Fruit fly (Drosophila melanogaster) whole organism, embryonic: Measurements from ENCODE around the gene Pif1.

Experiments used
- B-H2 ChIP-seq: fragments of 200-800 bp; sonication (Bioruptor generic); optimal IDR thresholded peaks from 2 replicates; lab custom pipeline; 2018; ENCODE audit warnings: missing biosample characterization, mild to moderate bottlenecking, missing genetic modification characterization
- Bdp1 ChIP-seq: fragments of 200-800 bp; sonication (Bioruptor generic); optimal IDR thresholded peaks from 3 replicates; lab custom pipeline; 2016; ENCODE audit warnings: missing biosample characterization, missing genetic modification characterization
- CG12071 ChIP-seq: fragments of 200-800 bp; sonication (Bioruptor generic); optimal IDR thresholded peaks from 3 replicates; lab custom pipeline; 2018; ENCODE audit warnings: missing biosample characterization, mild to moderate bottlenecking, missing genetic modification characterization
- CG12219 ChIP-seq: fragments of 200-800 bp; sonication (Bioruptor generic); optimal IDR thresholded peaks from 3 replicates; lab custom pipeline; 2018; ENCODE audit warnings: missing biosample characterization, mild to moderate bottlenecking, missing genetic modification characterization
- CG12299 ChIP-seq: fragments of 200-800 bp; sonication (Bioruptor generic); optimal IDR thresholded peaks from 2 replicates; lab custom pipeline; 2018; ENCODE audit warnings: missing biosample characterization, mild to moderate bottlenecking, missing genetic modification characterization
- CG1603 ChIP-seq: fragments of 200-800 bp; sonication (Bioruptor generic); optimal IDR thresholded peaks from 2 replicates; lab custom pipeline; 2019; ENCODE audit warnings: missing biosample characterization, mild to moderate bottlenecking, missing genetic modification characterization, moderate library complexity
- CG16779 ChIP-seq: fragments of 200-800 bp; sonication (Bioruptor generic); IDR thresholded peaks from 2 replicates; pipeline ENCODE4 v1.3.6; 2022; ENCODE audit warnings: missing biosample characterization, missing genetic modification characterization
- CG16863 ChIP-seq: fragments of 200-800 bp; sonication (Bioruptor generic); optimal IDR thresholded peaks from 3 replicates; lab custom pipeline; 2016; ENCODE audit warnings: missing biosample characterization, missing genetic modification characterization
- CG17361 ChIP-seq: fragments of 200-800 bp; sonication (Bioruptor generic); IDR thresholded peaks from 3 replicates; pipeline ENCODE4 v1.3.6; 2022; ENCODE audit warnings: missing biosample characterization, missing genetic modification characterization
- CG17802 ChIP-seq: fragments of 200-800 bp; sonication (Bioruptor generic); optimal IDR thresholded peaks from 2 replicates; lab custom pipeline; 2018; ENCODE audit warnings: missing biosample characterization, mild to moderate bottlenecking, missing genetic modification characterization, moderate library complexity
- CG2116 ChIP-seq: fragments of 200-800 bp; sonication (Bioruptor generic); optimal IDR thresholded peaks from 3 replicates; lab custom pipeline; 2018; ENCODE audit warnings: missing biosample characterization, mild to moderate bottlenecking, missing genetic modification characterization
- CG3726 ChIP-seq: fragments of 200-800 bp; sonication (Bioruptor generic); IDR thresholded peaks from 3 replicates; pipeline ENCODE4, ENCODE4 v1.3.6; 2022; ENCODE audit warnings: missing biosample characterization, missing genetic modification characterization
- CG6175 ChIP-seq: fragments of 200-800 bp; sonication (Bioruptor generic); IDR thresholded peaks from 3 replicates; pipeline ENCODE4 v1.3.6; 2022; ENCODE audit warnings: missing biosample characterization, missing genetic modification characterization
- CHES-1-like ChIP-seq: fragments of 200-800 bp; sonication (Bioruptor generic); optimal IDR thresholded peaks from 2 replicates; lab custom pipeline; 2016; ENCODE audit warnings: missing biosample characterization, missing genetic modification characterization
- Drgx ChIP-seq: fragments of 200-800 bp; sonication (Bioruptor generic); IDR thresholded peaks from 2 replicates; pipeline ENCODE4 v1.3.6; 2022; ENCODE audit warnings: missing biosample characterization, missing genetic modification characterization
- E2f2 ChIP-seq: fragments of 200-800 bp; sonication (Bioruptor generic); IDR thresholded peaks from 2 replicates; pipeline ENCODE4 v1.3.6; 2022; ENCODE audit warnings: missing biosample characterization, missing genetic modification characterization
- H2.0 ChIP-seq: fragments of 200-800 bp; sonication (Bioruptor generic); IDR thresholded peaks from 2 replicates; pipeline ENCODE4 v1.3.6; 2022; ENCODE audit warnings: missing biosample characterization, missing genetic modification characterization
- HLH4C ChIP-seq: fragments of 200-800 bp; sonication (Bioruptor generic); IDR thresholded peaks from 3 replicates; pipeline ENCODE4 v1.3.6; 2022; ENCODE audit warnings: missing biosample characterization, missing genetic modification characterization; ENCODE audit not compliant: partially characterized antibody
- HLH54F ChIP-seq: fragments of 200-800 bp; sonication (Bioruptor generic); optimal IDR thresholded peaks from 3 replicates; lab custom pipeline; 2016; ENCODE audit warnings: missing biosample characterization, missing genetic modification characterization
- Hand ChIP-seq: fragments of 200-800 bp; sonication (Bioruptor generic); optimal IDR thresholded peaks from 2 replicates; lab custom pipeline; 2017; ENCODE audit warnings: mild to moderate bottlenecking, missing biosample characterization, missing genetic modification reagents, missing genetic modification characterization
- Hmr ChIP-seq: fragments of 200-800 bp; sonication (Bioruptor generic); optimal IDR thresholded peaks from 3 replicates; lab custom pipeline; 2017; ENCODE audit warnings: mild to moderate bottlenecking, missing biosample characterization, missing genetic modification reagents, missing genetic modification characterization
- Lim3 ChIP-seq: fragments of 200-800 bp; sonication (Bioruptor generic); IDR thresholded peaks from 2 replicates; pipeline ENCODE4 v1.3.6; 2022; ENCODE audit warnings: missing biosample characterization, missing genetic modification characterization
- Mad ChIP-seq: fragments of 200-800 bp; sonication (Bioruptor generic); optimal IDR thresholded peaks from 2 replicates; lab custom pipeline; 2016; ENCODE audit warnings: missing biosample characterization, missing genetic modification characterization
- NFAT ChIP-seq: fragments of 200-800 bp; sonication (Bioruptor generic); IDR thresholded peaks from 2 replicates; pipeline ENCODE4 v1.3.6; 2022; ENCODE audit warnings: missing biosample characterization, missing genetic modification characterization
- Oaz ChIP-seq: fragments of 200-800 bp; sonication (Bioruptor generic); IDR thresholded peaks from 2 replicates; pipeline ENCODE4 v1.3.6; 2022; ENCODE audit warnings: missing biosample characterization, missing genetic modification characterization
- Pdp1 ChIP-seq, 2 experiments: fragments of 200-800 bp; sonication (Bioruptor generic); optimal IDR thresholded peaks; 3 replicates each; lab custom pipeline; 2016; ENCODE audit warnings: missing biosample characterization in 2 of 2, missing genetic modification characterization in 2 of 2, mild to moderate bottlenecking in 1 of 2, moderate library complexity in 1 of 2
- Poxn ChIP-seq: fragments of 200-800 bp; sonication (Bioruptor generic); IDR thresholded peaks from 2 replicates; pipeline ENCODE4 v1.3.6; 2022; ENCODE audit warnings: missing biosample characterization, missing genetic modification characterization
- Sin3A ChIP-seq: fragments of >200 bp; optimal IDR thresholded peaks from 2 replicates; lab custom pipeline; 2018
- Sry-δ ChIP-seq: fragments of 200-800 bp; sonication (Bioruptor generic); optimal IDR thresholded peaks from 2 replicates; lab custom pipeline; 2016; ENCODE audit warnings: missing biosample characterization, missing genetic modification characterization
- YL-1 ChIP-seq: fragments of 200-800 bp; sonication (Bioruptor generic); optimal IDR thresholded peaks from 3 replicates; lab custom pipeline; 2017; ENCODE audit warnings: missing biosample characterization, mild to moderate bottlenecking, missing genetic modification characterization
- bab2 ChIP-seq: fragments of 200-800 bp; sonication (Bioruptor generic); optimal IDR thresholded peaks from 2 replicates; lab custom pipeline; 2016; ENCODE audit warnings: missing biosample characterization, missing genetic modification characterization
- btn ChIP-seq: fragments of 200-800 bp; sonication (Bioruptor generic); optimal IDR thresholded peaks from 2 replicates; lab custom pipeline; 2016; ENCODE audit warnings: missing biosample characterization, missing genetic modification characterization
- danr ChIP-seq: fragments of 200-800 bp; sonication (Bioruptor generic); IDR thresholded peaks from 2 replicates; pipeline ENCODE4 v1.3.6; 2022; ENCODE audit warnings: missing biosample characterization, missing genetic modification characterization
- gem ChIP-seq: fragments of 200-800 bp; sonication (Bioruptor generic); optimal IDR thresholded peaks from 2 replicates; lab custom pipeline; 2019; ENCODE audit warnings: missing biosample characterization, mild to moderate bottlenecking, missing genetic modification characterization, moderate library complexity
- hkb ChIP-seq, 2 experiments: fragments of 200-800 bp in 1 of 2; fragments of >200 bp in 1 of 2; sonication (Bioruptor generic) in 1 of 2; IDR thresholded peaks in 1 of 2; optimal IDR thresholded peaks in 1 of 2; 2 replicates each; pipeline versions ENCODE4 v1.3.6 to Lab custom; 2017 to 2022; ENCODE audit warnings: missing biosample characterization in 1 of 2, missing genetic modification characterization in 1 of 2
- inv ChIP-seq: fragments of 200-800 bp; sonication (Bioruptor generic); IDR thresholded peaks from 2 replicates; pipeline ENCODE4 v1.3.6; 2022; ENCODE audit warnings: missing biosample characterization, missing genetic modification characterization; ENCODE audit not compliant: partially characterized antibody
- lmd ChIP-seq: fragments of 200-800 bp; sonication (Bioruptor generic); IDR thresholded peaks from 2 replicates; pipeline ENCODE4 v1.3.6; 2022; ENCODE audit warnings: missing biosample characterization, missing genetic modification characterization
- pho ChIP-seq: fragments of 200-800 bp; sonication (Bioruptor generic); optimal IDR thresholded peaks from 2 replicates; lab custom pipeline; 2016; ENCODE audit warnings: missing biosample characterization, missing genetic modification characterization
- phol ChIP-seq: fragments of 200-800 bp; sonication (Bioruptor generic); optimal IDR thresholded peaks from 3 replicates; lab custom pipeline; 2018; ENCODE audit warnings: missing biosample characterization, mild to moderate bottlenecking, missing genetic modification characterization, moderate library complexity
- prd ChIP-seq, 3 experiments: fragments of >200 bp in 2 of 3; fragments of 200-800 bp in 1 of 3; sonication (Bioruptor generic) in 1 of 3; optimal IDR thresholded peaks in 2 of 3; IDR thresholded peaks in 1 of 3; 2 replicates in 2 of 3; 3 replicates in 1 of 3; pipeline versions ENCODE4 v1.3.6 to Lab custom; 2017 to 2022; ENCODE audit warnings: missing biosample characterization in 1 of 3, missing genetic modification characterization in 1 of 3
- sc ChIP-seq, 3 experiments: fragments of >200 bp in 2 of 3; fragments of 200-800 bp in 1 of 3; sonication (Bioruptor generic) in 1 of 3; optimal IDR thresholded peaks; 2 replicates in 2 of 3; 3 replicates in 1 of 3; lab custom pipeline; 2017; ENCODE audit warnings: mild to moderate bottlenecking in 1 of 3, missing biosample characterization in 1 of 3, missing genetic modification characterization in 1 of 3, missing genetic modification reagents in 1 of 3
- slbo ChIP-seq: fragments of 200-800 bp; sonication (Bioruptor generic); IDR thresholded peaks from 2 replicates; pipeline ENCODE4 v1.3.6; 2022; ENCODE audit warnings: missing biosample characterization, missing genetic modification characterization
- slou ChIP-seq: fragments of 200-800 bp; sonication (Bioruptor generic); optimal IDR thresholded peaks from 3 replicates; lab custom pipeline; 2016; ENCODE audit warnings: missing biosample characterization, missing genetic modification characterization
- sna ChIP-seq: fragments of 200-800 bp; sonication (Bioruptor generic); IDR thresholded peaks from 2 replicates; pipeline ENCODE4 v1.3.6; 2022; ENCODE audit warnings: missing biosample characterization, missing genetic modification characterization; ENCODE audit not compliant: partially characterized antibody
- stc ChIP-seq: fragments of 200-800 bp; sonication (Bioruptor generic); IDR thresholded peaks from 2 replicates; pipeline ENCODE4 v1.3.6; 2022; ENCODE audit warnings: missing biosample characterization, missing genetic modification characterization
- vnd ChIP-seq: fragments of 200-800 bp; sonication (Bioruptor generic); IDR thresholded peaks from 3 replicates; pipeline ENCODE4 v1.3.6; 2022; ENCODE audit warnings: missing biosample characterization, missing genetic modification characterization; ENCODE audit not compliant: partially characterized antibody
- yki ChIP-seq: fragments of >200 bp; optimal IDR thresholded peaks from 3 replicates; lab custom pipeline; 2018
- zen2 ChIP-seq: fragments of 200-800 bp; sonication (Bioruptor generic); IDR thresholded peaks from 3 replicates; pipeline ENCODE4 v1.3.6; 2022; ENCODE audit warnings: missing biosample characterization, missing genetic modification characterization; ENCODE audit not compliant: partially characterized antibody
- zfh1 ChIP-seq: fragments of 200-800 bp; sonication (Bioruptor generic); IDR thresholded peaks from 3 replicates; pipeline ENCODE4 v1.3.6; 2022; ENCODE audit warnings: missing biosample characterization, missing genetic modification characterization

Gene Pif1

DNA sequence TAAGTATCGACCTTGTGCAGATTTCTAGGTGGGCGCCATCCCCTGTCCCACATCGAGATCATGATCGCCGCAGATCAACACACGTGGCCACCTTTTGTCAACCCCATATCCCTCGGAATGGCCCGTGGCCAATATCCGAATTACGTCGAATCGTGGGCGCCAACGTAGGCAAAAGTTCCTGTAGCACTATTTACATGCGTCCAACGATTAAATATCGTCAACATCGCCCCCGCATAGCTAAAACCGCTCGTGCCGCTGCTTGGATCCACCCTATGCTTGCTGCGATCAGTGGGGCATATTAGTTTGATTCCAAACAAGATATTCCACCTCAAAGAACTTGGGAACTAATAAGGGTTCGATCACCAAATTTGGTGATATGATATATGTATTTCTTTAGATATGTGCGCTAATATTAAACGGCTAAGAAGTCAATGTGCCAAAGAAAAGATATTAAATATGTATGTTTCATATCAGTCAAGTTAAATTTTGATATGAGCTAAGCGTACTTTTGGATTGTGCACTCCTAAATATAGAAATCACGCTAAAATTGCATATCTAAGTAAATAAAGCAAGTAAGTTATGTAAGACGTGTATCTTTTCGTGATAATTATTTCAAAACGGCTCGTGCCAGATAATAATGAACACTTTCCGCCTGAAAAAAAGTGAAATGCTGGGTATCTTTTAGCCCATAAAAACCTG, 7.4 kb upstream of the Pif1 start (continued):
- TF ChIP-seq CG12299 (tag; lab: Kevin White, UChicago) (no peak), HLH54F (peak; percentile 51), CG17361 (GFP tag; lab: Robert Waterston, UW) (peak; percentile 47; the same call in 1 of the 3 replicates), CG17802 (tag; lab: Kevin White, UChicago) (no peak), Bdp1 (GFP tag; lab: Kevin White, UChicago) (no peak), CG2116 (GFP tag; lab: Kevin White, UChicago) (no peak), Lim3 (GFP tag; lab: Robert Waterston, UW) (no peak), NFAT (GFP tag; lab: Robert Waterston, UW) (no peak), sc (optimal IDR thresholded peaks at IDR 0.05; lab: Kevin White, UChicago) (no peak), sc (GFP tag; optimal IDR thresholded peaks at IDR 0.05; lab: Kevin White, UChicago) (no peak), CG12071 (GFP tag; lab: Kevin White, UChicago) (no peak), pho (GFP tag; lab: Kevin White, UChicago) (no peak), CG3726 (no peak), Sry-δ (GFP tag; lab: Kevin White, UChicago) (no peak), sna (no peak), CG16863 (peak; percentile 4), B-H2 (GFP tag; lab: Kevin White, UChicago) (peak; percentile 53), slbo (GFP tag; lab: Robert Waterston, UW) (peak; percentile 50; the same call in 1 of the 2 replicates), stc (GFP tag; lab: Robert Waterston, UW) (no peak), CG12219 (GFP tag; lab: Kevin White, UChicago) (no peak), Mad (GFP tag; lab: Kevin White, UChicago) (peak; percentile 33), hkb (optimal IDR thresholded peaks at IDR 0.05; lab: Kevin White, UChicago) (no peak), hkb (GFP tag; IDR thresholded peaks at IDR 0.05; lab: Robert Waterston, UW) (no peak), Poxn (GFP tag; lab: Robert Waterston, UW) (no peak), CG1603 (tag; lab: Kevin White, UChicago) (peak; percentile 18), H2.0 (peak; percentile 14; the same call in 1 of the 2 replicates), Hand (GFP tag; lab: Kevin White, UChicago) (no peak), Oaz (GFP tag; lab: Robert Waterston, UW) (no peak), zfh1 (GFP tag; lab: Robert Waterston, UW) (no peak), YL-1 (GFP tag; lab: Kevin White, UChicago) (no peak), gem (tag; lab: Kevin White, UChicago) (peak; percentile 64), phol (tag; lab: Kevin White, UChicago) (peak; percentile 21), danr (GFP tag; lab: Robert Waterston, UW) (no peak), Pdp1 (GFP tag; optimal IDR thresholded peaks at IDR 0.05; lab: Kevin White, UChicago) (peak; percentile 43 to 47), Sin3A (no peak), bab2 (GFP tag; lab: Kevin White, UChicago) (no peak), vnd (no peak), Hmr (peak; percentile 28), HLH4C (GFP tag; lab: Robert Waterston, UW) (no peak), Drgx (peak; percentile 28; the same call in 1 of the 2 replicates), prd (optimal IDR thresholded peaks at IDR 0.05; lab: Kevin White, UChicago) (no peak), prd (GFP tag; IDR thresholded peaks at IDR 0.05; lab: Robert Waterston, UW) (peak; percentile 28; the same call in 1 of the 3 replicates), lmd (peak; percentile 34; the same call in 1 of the 2 replicates), CHES-1-like (peak; percentile 45), inv (GFP tag; lab: Robert Waterston, UW) (no peak), yki (no peak), zen2 (GFP tag; lab: Robert Waterston, UW) (no peak), CG6175 (GFP tag; lab: Robert Waterston, UW) (no peak), slou (peak; percentile 36), btn (no peak), E2f2 (no peak), CG16779 (GFP tag; lab: Robert Waterston, UW) (no peak)
